Fruit fly (Drosophila melanogaster): ENCODE data around the gene CG42571.

DNA sequence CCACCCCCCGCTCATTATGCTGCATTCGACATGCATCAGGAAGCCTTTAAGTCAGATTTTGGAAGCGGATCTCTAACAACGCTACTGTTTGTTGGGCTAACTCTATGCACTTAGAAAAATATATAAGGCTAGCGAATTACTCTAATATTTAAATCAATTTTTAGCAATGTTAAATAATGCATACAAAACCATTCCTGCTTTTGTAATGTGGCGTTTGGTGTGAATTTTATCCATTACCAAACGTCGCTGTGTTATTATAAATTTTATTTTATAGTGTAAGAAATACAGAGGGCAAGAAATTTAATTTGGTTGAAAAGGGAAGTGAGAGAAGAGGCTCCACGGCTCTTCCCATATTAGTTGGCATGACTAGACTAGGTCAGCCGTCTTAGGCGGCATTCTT is 43.5 kb upstream of the CG42571 start:
- no peak for TF ChIP-seq CTCF (optimal IDR thresholded peaks at IDR 0.05)
- TF ChIP-seq CG8478 (optimal IDR thresholded peaks at IDR 0.05), result no peak

Measured in S2 (cell line).